Worm (Caenorhabditis elegans): ENCODE results near the gene med-1.

DNA sequence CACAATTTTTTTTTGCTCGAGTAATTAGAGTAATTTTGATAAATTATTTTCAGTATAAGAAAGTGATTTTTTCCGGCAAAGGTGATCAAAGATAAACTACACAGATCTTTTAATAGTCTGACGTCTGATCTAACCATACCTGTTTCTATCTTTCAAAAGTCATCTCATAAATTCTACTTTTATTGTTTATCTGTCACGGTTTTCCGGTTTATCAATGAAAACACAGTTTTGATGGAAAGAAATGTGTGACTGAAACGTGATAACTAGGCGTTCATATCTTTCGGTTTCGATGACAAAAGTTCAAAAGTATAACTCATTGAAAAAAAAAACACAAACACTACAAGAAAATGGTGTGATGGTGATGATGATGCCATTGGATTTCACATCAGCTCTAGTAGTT is 7.8 kb upstream of the med-1 start:
- TF ChIP-seq snpc-4 (tag; optimal IDR thresholded peaks at IDR 0.05): no peak
- no peak for TF ChIP-seq lsy-2 (tag; optimal IDR thresholded peaks at IDR 0.05)
